Worm (Caenorhabditis elegans): ENCODE measurements around the gene bus-8B.

DNA sequence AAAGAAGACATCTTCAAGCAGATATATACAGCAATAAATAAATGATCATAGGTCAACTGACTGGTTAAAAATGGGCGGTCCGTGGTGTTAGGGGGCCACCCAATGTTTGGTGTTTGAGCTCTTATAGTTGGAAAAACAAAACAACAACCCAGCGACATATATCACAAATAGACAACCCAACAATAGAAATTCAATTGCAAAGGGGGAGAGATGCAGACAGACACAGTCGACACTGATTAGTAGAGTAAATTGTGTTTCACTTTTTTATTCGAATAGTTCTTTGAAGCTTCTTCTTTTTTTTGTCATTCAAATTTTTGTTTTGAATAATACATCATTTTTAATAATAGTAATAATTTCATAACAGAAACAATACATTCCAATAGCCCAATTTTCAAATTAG lies 22.3 kb downstream of the bus-8B start:
- TF ChIP-seq lin-35 (GFP tag; optimal IDR thresholded peaks at IDR 0.05), result no peak
- TF ChIP-seq ama-1 (optimal IDR thresholded peaks at IDR 0.05), result no peak
- no peak for TF ChIP-seq ama-1 (GFP tag; optimal IDR thresholded peaks at IDR 0.05)
- TF ChIP-seq hsf-1 (GFP tag; IDR thresholded peaks at IDR 0.05), result no peak
- TF ChIP-seq snpc-4 (GFP tag; optimal IDR thresholded peaks at IDR 0.05), result no peak
- TF ChIP-seq snpc-4 (tag; optimal IDR thresholded peaks at IDR 0.05), result no peak
- no peak for TF ChIP-seq cebp-1 (GFP tag; IDR thresholded peaks at IDR 0.05)
- TF ChIP-seq cebp-1 (tag; optimal IDR thresholded peaks at IDR 0.05), result no peak
- TF ChIP-seq unc-130 (GFP tag; optimal IDR thresholded peaks at IDR 0.05), result no peak
- TF ChIP-seq lin-54 (GFP tag; optimal IDR thresholded peaks at IDR 0.05), result no peak
- no peak for TF ChIP-seq zim-3 (tag; optimal IDR thresholded peaks at IDR 0.05)
- no peak for TF ChIP-seq tbx-9 (tag; optimal IDR thresholded peaks at IDR 0.05; ENCODE audit: borderline replicate concordance)
- TF ChIP-seq cebp-2 (GFP tag; IDR thresholded peaks at IDR 0.05), result no peak
- TF ChIP-seq efl-1 (GFP tag; optimal IDR thresholded peaks at IDR 0.05), result no peak
- TF ChIP-seq aptf-2 (GFP tag; conservative IDR thresholded peaks at IDR 0.05), result no peak

Measured in whole organism, young adult.